Fruit fly (Drosophila melanogaster): ENCODE measurements around the gene alpha-Est1.

The alpha-Est1 gene

dm6 chr3R:7548808-7549744 lies at the start of gene alpha-Est1:
TSS of gene alpha-Est1 (minus strand) at chr3R:7549124.
- TF ChIP-seq Myc (optimal IDR thresholded peaks at IDR 0.05) (no peak), ttk (optimal IDR thresholded peaks at IDR 0.05) (no peak), psq (optimal IDR thresholded peaks at IDR 0.05) (no peak), h (optimal IDR thresholded peaks at IDR 0.05) (no peak), Sin3A (optimal IDR thresholded peaks at IDR 0.05) (no peak), insv (optimal IDR thresholded peaks at IDR 0.05) (no peak)

- TF ChIP-seq Sin3A (optimal IDR thresholded peaks at IDR 0.05) (no peak), psq (optimal IDR thresholded peaks at IDR 0.05) (no peak), ttk (optimal IDR thresholded peaks at IDR 0.05) (no peak), Myc (optimal IDR thresholded peaks at IDR 0.05) (no peak), h (optimal IDR thresholded peaks at IDR 0.05) (no peak), insv (optimal IDR thresholded peaks at IDR 0.05) (no peak)
These were observed 42.3 kb upstream of the alpha-Est1 start for dm6 chr3R:7591189-7591588.

dm6 chr3R:7572237-7572636 lies 23.3 kb upstream of the alpha-Est1 start:
- TF ChIP-seq ttk (optimal IDR thresholded peaks at IDR 0.05) (no peak), Myc (optimal IDR thresholded peaks at IDR 0.05) (no peak), Sin3A (optimal IDR thresholded peaks at IDR 0.05) (no peak), insv (optimal IDR thresholded peaks at IDR 0.05) (no peak), psq (optimal IDR thresholded peaks at IDR 0.05) (no peak), h (optimal IDR thresholded peaks at IDR 0.05) (no peak)

- TF ChIP-seq ttk (optimal IDR thresholded peaks at IDR 0.05), result no peak
- no peak for TF ChIP-seq Myc (optimal IDR thresholded peaks at IDR 0.05)
- TF ChIP-seq psq (optimal IDR thresholded peaks at IDR 0.05), result no peak
- no peak for TF ChIP-seq Sin3A (optimal IDR thresholded peaks at IDR 0.05)
These were observed 2.8 kb upstream of the alpha-Est1 start, which contains the start of gene CG45545 for dm6 chr3R:7551708-7552107. TSS of gene CG45545 (plus strand) at chr3R:7552008.

dm6 chr3R:7541145-7541860 lies 7.6 kb downstream of the alpha-Est1 start, which contains the start of the genes alpha-Est3 and alpha-Est2:
TSS of gene alpha-Est3 (minus strand) at chr3R:7541631.
TSS of gene alpha-Est2 (plus strand) at chr3R:7541810.
- no peak for TF ChIP-seq insv (optimal IDR thresholded peaks at IDR 0.05)
- TF ChIP-seq Myc (optimal IDR thresholded peaks at IDR 0.05), result no peak
- no peak for TF ChIP-seq h (optimal IDR thresholded peaks at IDR 0.05)
- TF ChIP-seq Sin3A (optimal IDR thresholded peaks at IDR 0.05), result no peak
- no peak for TF ChIP-seq ttk (optimal IDR thresholded peaks at IDR 0.05)
- TF ChIP-seq psq (optimal IDR thresholded peaks at IDR 0.05), result no peak

- TF ChIP-seq h (optimal IDR thresholded peaks at IDR 0.05) (no peak), ttk (optimal IDR thresholded peaks at IDR 0.05) (no peak), insv (optimal IDR thresholded peaks at IDR 0.05) (no peak), Sin3A (optimal IDR thresholded peaks at IDR 0.05) (no peak), psq (optimal IDR thresholded peaks at IDR 0.05) (no peak), Myc (optimal IDR thresholded peaks at IDR 0.05) (no peak)
These were observed 10.5 kb downstream of the alpha-Est1 start, which contains the start of gene alpha-Est4 for dm6 chr3R:7538435-7538834. TSS of gene alpha-Est4 (minus strand) at chr3R:7538615.

dm6 chr3R:7536281-7536680 lies 12.6 kb downstream of the alpha-Est1 start, which contains the start of gene alpha-Est5:
TSS of gene alpha-Est5 (minus strand) at chr3R:7536390.
- TF ChIP-seq Sin3A (optimal IDR thresholded peaks at IDR 0.05) (no peak), Myc (optimal IDR thresholded peaks at IDR 0.05) (no peak), psq (optimal IDR thresholded peaks at IDR 0.05) (no peak), ttk (optimal IDR thresholded peaks at IDR 0.05) (no peak), h (optimal IDR thresholded peaks at IDR 0.05) (no peak), insv (optimal IDR thresholded peaks at IDR 0.05) (no peak)

- TF ChIP-seq h (optimal IDR thresholded peaks at IDR 0.05), result no peak
- no peak for TF ChIP-seq Myc (optimal IDR thresholded peaks at IDR 0.05)
- TF ChIP-seq insv (optimal IDR thresholded peaks at IDR 0.05), result no peak
- no peak for TF ChIP-seq Sin3A (optimal IDR thresholded peaks at IDR 0.05)
- TF ChIP-seq psq (optimal IDR thresholded peaks at IDR 0.05), result no peak
- TF ChIP-seq ttk (optimal IDR thresholded peaks at IDR 0.05), result no peak
These were observed 13.3 kb downstream of the alpha-Est1 start for dm6 chr3R:7535606-7536005.

- TF ChIP-seq ttk (optimal IDR thresholded peaks at IDR 0.05) (no peak), h (optimal IDR thresholded peaks at IDR 0.05) (no peak), Myc (optimal IDR thresholded peaks at IDR 0.05) (no peak), Sin3A (optimal IDR thresholded peaks at IDR 0.05) (no peak), psq (optimal IDR thresholded peaks at IDR 0.05) (no peak)
These were observed 18.6 kb downstream of the alpha-Est1 start, which contains the start of the genes Rtnl2 and alphaTub84D for dm6 chr3R:7530184-7530821. TSS of gene Rtnl2 (minus strand) at chr3R:7530241. TSS of gene alphaTub84D (plus strand) at chr3R:7530753.

dm6 chr3R:7528677-7529076 lies 20.2 kb downstream of the alpha-Est1 start, which contains the start of gene alpha-Est6:
TSS of gene alpha-Est6 (minus strand) at chr3R:7528777.
- TF ChIP-seq psq (optimal IDR thresholded peaks at IDR 0.05) (no peak), ttk (optimal IDR thresholded peaks at IDR 0.05) (no peak), Sin3A (optimal IDR thresholded peaks at IDR 0.05) (no peak), Myc (optimal IDR thresholded peaks at IDR 0.05) (no peak), h (optimal IDR thresholded peaks at IDR 0.05) (no peak), insv (optimal IDR thresholded peaks at IDR 0.05) (no peak)

- TF ChIP-seq Sin3A (optimal IDR thresholded peaks at IDR 0.05) (no peak), Myc (optimal IDR thresholded peaks at IDR 0.05) (no peak), ttk (optimal IDR thresholded peaks at IDR 0.05) (no peak), psq (optimal IDR thresholded peaks at IDR 0.05) (no peak), h (optimal IDR thresholded peaks at IDR 0.05) (no peak), insv (optimal IDR thresholded peaks at IDR 0.05) (no peak)
These were observed 24.8 kb downstream of the alpha-Est1 start for dm6 chr3R:7524160-7524559.
